Worm (Caenorhabditis elegans) whole organism, L4 larva: ENCODE measurements around the gene B0507.7.

Source experiments
- ama-1 ChIP-seq: fragments of 150-350 bp; optimal IDR thresholded peaks from 2 replicates; lab custom pipeline; 2014; ENCODE audit warnings: inconsistent platforms, mixed read lengths
- ceh-44 ChIP-seq: fragments of 200-800 bp; sonication (Bioruptor generic); IDR thresholded peaks from 2 replicates; pipeline ENCODE4 v1.3.6; 2022; ENCODE audit warnings: missing genetic modification reagents, missing genetic modification characterization, missing compliant biosample characterization
- dpl-1 ChIP-seq: fragments of 150-350 bp; optimal IDR thresholded peaks from 2 replicates; lab custom pipeline; 2014; ENCODE audit warnings: missing biosample characterization, missing genetic modification reagents, missing genetic modification characterization
- egl-27 ChIP-seq: sonication (generic microtip); optimal IDR thresholded peaks from 3 replicates; lab custom pipeline; 2017; ENCODE audit warnings: missing biosample characterization, missing genetic modification reagents, missing genetic modification characterization
- mxl-3 ChIP-seq: fragments of 200-800 bp; sonication (Bioruptor generic); optimal IDR thresholded peaks from 2 replicates; lab custom pipeline; 2018; ENCODE audit warnings: mild to moderate bottlenecking, missing genetic modification characterization, missing compliant biosample characterization
- nhr-76 ChIP-seq: fragments of 150-350 bp; optimal IDR thresholded peaks from 2 replicates; lab custom pipeline; 2014; ENCODE audit warnings: missing biosample characterization, missing genetic modification characterization
- unc-130 ChIP-seq: sonication (generic microtip); optimal IDR thresholded peaks from 2 replicates; lab custom pipeline; 2016; ENCODE audit warnings: missing genetic modification reagents, missing genetic modification characterization, missing compliant biosample characterization

DNA sequence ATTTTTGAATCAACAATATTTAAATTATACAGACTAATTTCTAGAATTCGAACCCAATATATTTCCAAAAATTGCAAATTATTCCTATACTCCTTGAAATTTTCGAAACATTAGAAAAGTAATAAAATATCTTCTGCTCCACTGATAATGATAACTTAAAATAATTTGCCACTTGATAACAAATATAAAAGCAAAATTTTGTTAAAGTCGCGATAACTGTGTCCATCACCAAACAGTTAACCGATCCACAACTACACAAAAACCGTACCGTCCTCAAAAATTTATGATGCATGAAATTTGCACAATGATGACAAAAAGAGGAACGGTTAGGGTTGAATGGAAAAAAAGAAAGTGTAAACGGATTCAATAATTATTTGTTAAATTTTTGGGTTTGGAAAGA, 40.0 kb upstream of the B0507.7 start:
- TF ChIP-seq egl-27 (tag; lab: Kevin White, UChicago) (no peak), dpl-1 (no peak), ama-1 (lab: Kevin White, UChicago) (no peak), mxl-3 (GFP tag; lab: Kevin White, UChicago) (no peak), ceh-44 (GFP tag; lab: Robert Waterston, UW) (no peak), nhr-76 (tag; lab: Kevin White, UChicago) (no peak), unc-130 (GFP tag; lab: Kevin White, UChicago) (no peak)
